Fruit fly (Drosophila melanogaster) whole organism, larva: ENCODE data around the gene CG31668.
A peak's percentile ranks its signal among the peaks of the same experiment; 100 is the strongest.

Experiments used
- noc ChIP-seq: fragments of 200-800 bp; sonication (Bioruptor generic); optimal IDR thresholded peaks from 3 replicates; lab custom pipeline; 2019; ENCODE audit warnings: missing biosample characterization, mild to moderate bottlenecking, missing genetic modification characterization, moderate library complexity

The CG31668 gene

dm6 chr2L:2222377-2222776 lies 16.4 kb upstream of the CG31668 start:
- no peak for TF ChIP-seq noc

dm6 chr2L:2221649-2222150 lies 15.7 kb upstream of the CG31668 start:
- TF ChIP-seq noc, result peak; percentile 100

dm6 chr2L:2220573-2221332 lies 14.8 kb upstream of the CG31668 start, which contains the start of gene papi:
Gene papi (plus strand): TSS chr2L:2220748.
- peak; percentile 41 for TF ChIP-seq noc

- peak; percentile 19 for TF ChIP-seq noc
These were observed 11.2 kb upstream of the CG31668 start, which contains the start of the genes CG15386, CG42371 and mio for dm6 chr2L:2217067-2217684. Gene CG15386 (minus strand): TSS chr2L:2217246. Gene CG42371 (minus strand): TSS chr2L:2217246. Gene mio (plus strand): TSS chr2L:2217290.

- no peak for TF ChIP-seq noc
These were observed 10.1 kb upstream of the CG31668 start, which contains the start of gene daed for dm6 chr2L:2216065-2216464. Gene daed (minus strand): TSS chr2L:2216311.

- TF ChIP-seq noc, result peak; percentile 5
These were observed 8.0 kb upstream of the CG31668 start, which contains the start of the genes Uch and CG34174 for dm6 chr2L:2214004-2214403. Gene Uch (minus strand): TSS chr2L:2214211. Gene CG34174 (plus strand): TSS chr2L:2214266.

- no peak for TF ChIP-seq noc
These were observed 6.5 kb upstream of the CG31668 start, which contains the start of gene CG15385 for dm6 chr2L:2212478-2212877. Gene CG15385 (minus strand): TSS chr2L:2212571.

- no peak for TF ChIP-seq noc
These were observed 3.0 kb upstream of the CG31668 start, which contains the start of gene CG33124 for dm6 chr2L:2209002-2209401. Gene CG33124 (minus strand): TSS chr2L:2209102.

- TF ChIP-seq noc, result no peak
These were observed 2.9 kb downstream of the CG31668 start for dm6 chr2L:2202853-2203717.

dm6 chr2L:2202018-2202852 lies 3.7 kb downstream of the CG31668 start:
- TF ChIP-seq noc, result no peak

- no peak for TF ChIP-seq noc
These were observed 4.8 kb downstream of the CG31668 start for dm6 chr2L:2201107-2201561.

- TF ChIP-seq noc, result no peak
These were observed 5.6 kb downstream of the CG31668 start for dm6 chr2L:2200136-2201036.

dm6 chr2L:2199433-2199796 lies 6.6 kb downstream of the CG31668 start:
- no peak for TF ChIP-seq noc
